Worm (Caenorhabditis elegans): ENCODE results near the gene Y75B12B.3.

Gene Y75B12B.3

DNA sequence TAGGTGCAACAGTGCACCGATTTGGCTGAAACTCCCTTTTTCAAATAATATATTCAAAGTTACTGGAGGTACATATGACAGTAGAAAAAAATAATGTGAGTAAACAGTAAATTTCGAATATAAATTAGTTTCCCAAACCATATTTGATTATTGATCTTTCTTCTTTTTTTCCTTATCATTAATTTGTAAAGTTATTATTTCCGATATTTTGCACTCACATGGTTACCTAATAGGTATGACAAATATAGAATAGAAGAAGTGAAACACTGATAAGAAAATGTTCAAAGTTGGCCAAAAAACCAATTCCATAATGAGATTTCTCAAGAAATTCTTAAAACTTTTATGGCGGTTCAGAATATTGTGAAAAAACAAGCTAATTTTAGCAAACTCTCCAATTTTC lies 46.3 kb downstream of the Y75B12B.3 start:
- TF ChIP-seq ahr-1 (tag; optimal IDR thresholded peaks at IDR 0.05) (no peak), F13H6.1 (tag; optimal IDR thresholded peaks at IDR 0.05) (no peak), nhr-232 (tag; optimal IDR thresholded peaks at IDR 0.05) (no peak), pat-9 (tag; optimal IDR thresholded peaks at IDR 0.05) (no peak), dmd-4 (tag; optimal IDR thresholded peaks at IDR 0.05; ENCODE audit: borderline replicate concordance) (no peak), unc-3 (GFP tag; conservative IDR thresholded peaks at IDR 0.05) (no peak), unc-3 (tag; optimal IDR thresholded peaks at IDR 0.05) (no peak), pha-2 (tag; optimal IDR thresholded peaks at IDR 0.05) (no peak), sox-2 (GFP tag; IDR thresholded peaks at IDR 0.05) (no peak), ceh-34 (tag; optimal IDR thresholded peaks at IDR 0.05) (no peak), eyg-1 (tag; optimal IDR thresholded peaks at IDR 0.05) (no peak), nfya-1 (tag; optimal IDR thresholded peaks at IDR 0.05) (no peak), ceh-14 (tag; optimal IDR thresholded peaks at IDR 0.05) (no peak), hlh-13 (GFP tag; optimal IDR thresholded peaks at IDR 0.05) (no peak), K09A11.1 (tag; optimal IDR thresholded peaks at IDR 0.05; ENCODE audit: insufficient read depth) (no peak), mec-3 (tag; optimal IDR thresholded peaks at IDR 0.05; ENCODE audit: borderline replicate concordance) (no peak), ceh-18 (tag; optimal IDR thresholded peaks at IDR 0.05) (no peak), sdc-2 (tag; optimal IDR thresholded peaks at IDR 0.05) (no peak), fkh-6 (tag; optimal IDR thresholded peaks at IDR 0.05) (no peak), gmeb-2 (tag; optimal IDR thresholded peaks at IDR 0.05) (no peak)

DNA sequence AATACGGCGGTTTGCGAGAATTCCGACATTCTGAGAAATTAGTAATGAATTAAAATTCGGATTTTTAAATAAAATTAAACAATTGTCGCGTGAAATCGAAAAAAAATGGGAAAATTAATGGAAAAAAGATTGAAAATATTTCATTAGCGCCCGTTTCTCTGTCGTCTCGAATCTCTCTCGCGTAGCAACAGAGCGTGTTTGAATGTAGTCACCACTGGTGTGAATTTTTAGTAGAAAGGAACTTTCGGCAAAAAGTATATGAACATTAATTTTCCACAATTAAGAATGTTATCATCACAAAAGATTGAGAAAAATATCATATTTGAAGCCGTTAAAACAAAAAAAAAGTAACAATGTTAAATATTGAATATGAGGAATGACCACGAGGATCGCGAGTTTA lies 49.3 kb downstream of the Y75B12B.3 start, which contains the start of gene aipl-1:
aipl-1 (minus strand) TSS at position 30 of the 400 bp plus-strand sequence.
- TF ChIP-seq ama-1 (optimal IDR thresholded peaks at IDR 0.05), result no peak
- peak; percentile 41 for TF ChIP-seq pqm-1 (tag; optimal IDR thresholded peaks at IDR 0.05)
- no peak for TF ChIP-seq K09A11.1 (tag; optimal IDR thresholded peaks at IDR 0.05; ENCODE audit: insufficient read depth)
- no peak for TF ChIP-seq che-1 (tag; optimal IDR thresholded peaks at IDR 0.05)
- TF ChIP-seq lin-11 (tag; optimal IDR thresholded peaks at IDR 0.05), result no peak
- TF ChIP-seq fkh-10 (GFP tag; optimal IDR thresholded peaks at IDR 0.05), result no peak
- no peak for TF ChIP-seq pros-1 (tag; optimal IDR thresholded peaks at IDR 0.05)
- no peak for TF ChIP-seq hlh-15 (tag; optimal IDR thresholded peaks at IDR 0.05)
- peak; percentile 88 for TF ChIP-seq unc-42 (tag; optimal IDR thresholded peaks at IDR 0.05)
- no peak for TF ChIP-seq T23F11.4 (GFP tag; optimal IDR thresholded peaks at IDR 0.05)
- peak; percentile 91 for TF ChIP-seq ceh-31 (tag; optimal IDR thresholded peaks at IDR 0.05)
- peak; percentile 53 for TF ChIP-seq C08G9.2 (tag; optimal IDR thresholded peaks at IDR 0.05)
- no peak for TF ChIP-seq hlh-8 (tag; optimal IDR thresholded peaks at IDR 0.05)
- TF ChIP-seq tbx-7 (tag; optimal IDR thresholded peaks at IDR 0.05), result no peak
- TF ChIP-seq odd-2 (tag; optimal IDR thresholded peaks at IDR 0.05), result no peak
- TF ChIP-seq K02D7.2 (tag; optimal IDR thresholded peaks at IDR 0.05), result no peak
- TF ChIP-seq syd-9 (tag; optimal IDR thresholded peaks at IDR 0.05), result no peak
- TF ChIP-seq sdc-2 (tag; optimal IDR thresholded peaks at IDR 0.05), result no peak
- TF ChIP-seq mec-3 (tag; optimal IDR thresholded peaks at IDR 0.05; ENCODE audit: borderline replicate concordance), result no peak
- no peak for TF ChIP-seq gmeb-2 (tag; optimal IDR thresholded peaks at IDR 0.05)
- TF ChIP-seq elt-4 (tag; optimal IDR thresholded peaks at IDR 0.05), result no peak
- TF ChIP-seq zip-5 (tag; optimal IDR thresholded peaks at IDR 0.05), result peak; percentile 11
- TF ChIP-seq sox-2 (GFP tag; IDR thresholded peaks at IDR 0.05), result no peak
- no peak for TF ChIP-seq pag-3 (tag; optimal IDR thresholded peaks at IDR 0.05; ENCODE audit: borderline replicate concordance)
- no peak for TF ChIP-seq C38D4.7 (GFP tag; optimal IDR thresholded peaks at IDR 0.05)
- no peak for TF ChIP-seq madf-2 (tag; optimal IDR thresholded peaks at IDR 0.05)
- peak; percentile 36 for TF ChIP-seq fax-1 (tag; optimal IDR thresholded peaks at IDR 0.05)
- TF ChIP-seq ceh-9 (tag; optimal IDR thresholded peaks at IDR 0.05), result no peak
- TF ChIP-seq pha-4 (tag; optimal IDR thresholded peaks at IDR 0.05), result no peak
- no peak for TF ChIP-seq unc-3 (GFP tag; conservative IDR thresholded peaks at IDR 0.05)
- peak; percentile 19 for TF ChIP-seq unc-3 (tag; optimal IDR thresholded peaks at IDR 0.05)
- peak; percentile 38 for TF ChIP-seq ahr-1 (tag; optimal IDR thresholded peaks at IDR 0.05)
- peak; percentile 35 for TF ChIP-seq nfya-1 (tag; optimal IDR thresholded peaks at IDR 0.05)
- TF ChIP-seq unc-55 (GFP tag; optimal IDR thresholded peaks at IDR 0.05), result peak; percentile 7
- no peak for TF ChIP-seq F13H6.1 (tag; optimal IDR thresholded peaks at IDR 0.05)
- no peak for TF ChIP-seq ceh-18 (tag; optimal IDR thresholded peaks at IDR 0.05)
- TF ChIP-seq eyg-1 (tag; optimal IDR thresholded peaks at IDR 0.05), result no peak
- no peak for TF ChIP-seq ceh-30 (tag; optimal IDR thresholded peaks at IDR 0.05)
- TF ChIP-seq unc-86 (tag; optimal IDR thresholded peaks at IDR 0.05), result no peak
- no peak for TF ChIP-seq ceh-19 (GFP tag; optimal IDR thresholded peaks at IDR 0.05)
- no peak for TF ChIP-seq dmd-4 (tag; optimal IDR thresholded peaks at IDR 0.05; ENCODE audit: borderline replicate concordance)
- TF ChIP-seq nhr-232 (tag; optimal IDR thresholded peaks at IDR 0.05), result no peak
- TF ChIP-seq fkh-6 (tag; optimal IDR thresholded peaks at IDR 0.05), result no peak
- TF ChIP-seq ceh-22 (tag; optimal IDR thresholded peaks at IDR 0.05), result no peak
- TF ChIP-seq Y22D7AL.16 (tag; optimal IDR thresholded peaks at IDR 0.05), result no peak

All from whole organism, late embryonic.